Worm (Caenorhabditis elegans) whole organism, young adult: Measurements from ENCODE around the gene T14B4.19.

Source experiments
- B0035.1 ChIP-seq: sonication (generic microtip); optimal IDR thresholded peaks from 2 replicates; lab custom pipeline; 2016; ENCODE audit warnings: missing genetic modification characterization, mild to moderate bottlenecking, missing compliant biosample characterization, missing genotype, missing genetic modification reagents
- B0336.3 ChIP-seq: fragments of 200-800 bp; sonication (Bioruptor generic); IDR thresholded peaks from 2 replicates; pipeline ENCODE4 v1.3.6; 2022; ENCODE audit warnings: missing genetic modification characterization, missing compliant biosample characterization
- D2030.7 ChIP-seq: fragments of 200-800 bp; sonication (Bioruptor generic); IDR thresholded peaks from 2 replicates; pipeline ENCODE4 v1.3.6; 2022; ENCODE audit warnings: missing genetic modification reagents, missing genetic modification characterization, missing compliant biosample characterization
- F10E7.11 ChIP-seq: sonication (generic microtip); optimal IDR thresholded peaks from 2 replicates; lab custom pipeline; 2017; ENCODE audit warnings: mild to moderate bottlenecking, missing genetic modification characterization, moderate library complexity, missing compliant biosample characterization
- F22D6.2 ChIP-seq: sonication (generic microtip); optimal IDR thresholded peaks from 2 replicates; lab custom pipeline; 2016; ENCODE audit warnings: mild to moderate bottlenecking, missing genetic modification characterization, missing compliant biosample characterization
- F33H1.4 ChIP-seq: fragments of 200-800 bp; sonication (Bioruptor generic); IDR thresholded peaks from 2 replicates; pipeline ENCODE4 v1.3.6; 2022; ENCODE audit warnings: missing genetic modification reagents, missing genetic modification characterization, missing compliant biosample characterization
- akir-1 ChIP-seq: fragments of 200-800 bp; sonication (Bioruptor generic); optimal IDR thresholded peaks from 2 replicates; lab custom pipeline; 2018; ENCODE audit warnings: mild to moderate bottlenecking, missing genetic modification characterization, moderate library complexity, missing compliant biosample characterization
- atf-7 ChIP-seq: sonication (generic microtip); optimal IDR thresholded peaks from 2 replicates; lab custom pipeline; 2017; ENCODE audit warnings: mild to moderate bottlenecking, missing genetic modification characterization, missing compliant biosample characterization
- athp-1 ChIP-seq: sonication (generic microtip); optimal IDR thresholded peaks from 2 replicates; lab custom pipeline; 2017; ENCODE audit warnings: mild to moderate bottlenecking, missing genetic modification characterization, missing compliant biosample characterization
- attf-5 ChIP-seq: fragments of 200-800 bp; sonication (Bioruptor generic); optimal IDR thresholded peaks from 2 replicates; lab custom pipeline; 2018; ENCODE audit warnings: mild to moderate bottlenecking, missing genetic modification characterization, missing compliant biosample characterization
- bed-2 ChIP-seq: fragments of 200-800 bp; sonication (Bioruptor generic); IDR thresholded peaks from 2 replicates; pipeline ENCODE4 v1.3.6; 2022; ENCODE audit warnings: missing genetic modification reagents, missing genetic modification characterization, missing compliant biosample characterization
- ccch-3 ChIP-seq: fragments of 200-800 bp; sonication (Bioruptor generic); optimal IDR thresholded peaks from 2 replicates; lab custom pipeline; 2018; ENCODE audit warnings: mild to moderate bottlenecking, missing genetic modification characterization, missing compliant biosample characterization
- cebp-1 ChIP-seq, 2 experiments: fragments of 200-800 bp in 1 of 2; sonication (Bioruptor generic) in 1 of 2; sonication (generic microtip) in 1 of 2; IDR thresholded peaks in 1 of 2; optimal IDR thresholded peaks in 1 of 2; 2 replicates each; pipeline versions ENCODE4 v1.3.6 to Lab custom; 2017 to 2022; ENCODE audit warnings: missing compliant biosample characterization in 2 of 2, missing genetic modification characterization in 2 of 2, mild to moderate bottlenecking in 1 of 2, missing genetic modification reagents in 1 of 2, moderate library complexity in 1 of 2
- ceh-27 ChIP-seq: fragments of 200-800 bp; sonication (Bioruptor generic); optimal IDR thresholded peaks from 2 replicates; lab custom pipeline; 2018; ENCODE audit warnings: mild to moderate bottlenecking, missing genetic modification characterization, moderate library complexity, missing compliant biosample characterization
- dox-1 ChIP-seq: fragments of 200-800 bp; sonication (Bioruptor generic); IDR thresholded peaks from 2 replicates; pipeline ENCODE4 v1.3.6; 2022; ENCODE audit warnings: missing genetic modification reagents, missing genetic modification characterization, missing compliant biosample characterization
- ekl-4 ChIP-seq: fragments of 200-800 bp; sonication (Bioruptor generic); IDR thresholded peaks from 2 replicates; pipeline ENCODE4 v1.3.6; 2022; ENCODE audit warnings: missing genetic modification reagents, missing genetic modification characterization, missing compliant biosample characterization
- him-1 ChIP-seq: sonication (generic microtip); optimal IDR thresholded peaks from 2 replicates; lab custom pipeline; 2016; ENCODE audit warnings: missing genotype, missing genetic modification reagents, missing genetic modification characterization, missing compliant biosample characterization
- hmg-1.2 ChIP-seq: fragments of 200-800 bp; sonication (Bioruptor generic); IDR thresholded peaks from 2 replicates; pipeline ENCODE4 v1.3.6; 2022; ENCODE audit warnings: missing genetic modification reagents, missing genetic modification characterization, missing compliant biosample characterization
- hmg-20 ChIP-seq: fragments of 200-800 bp; sonication (Bioruptor generic); IDR thresholded peaks from 2 replicates; pipeline ENCODE4 v1.3.6; 2022; ENCODE audit warnings: missing genetic modification reagents, missing genetic modification characterization, missing compliant biosample characterization
- hsf-1 ChIP-seq: fragments of 200-800 bp; sonication (Bioruptor generic); IDR thresholded peaks from 2 replicates; pipeline ENCODE4 v1.3.6; 2022; ENCODE audit warnings: missing genetic modification reagents, missing genetic modification characterization, missing compliant biosample characterization
- let-607 ChIP-seq, 2 experiments: fragments of 200-800 bp in 1 of 2; sonication (Bioruptor generic) in 1 of 2; sonication (generic microtip) in 1 of 2; optimal IDR thresholded peaks; 2 replicates each; lab custom pipeline; 2016 to 2018; ENCODE audit warnings: mild to moderate bottlenecking in 2 of 2, missing compliant biosample characterization in 2 of 2, missing genetic modification characterization in 2 of 2, moderate library complexity in 2 of 2, missing genotype in 1 of 2
- lin-26 ChIP-seq: fragments of 200-800 bp; sonication (Bioruptor generic); IDR thresholded peaks from 2 replicates; pipeline ENCODE4 v1.3.6; 2022; ENCODE audit warnings: missing genetic modification reagents, missing genetic modification characterization, missing compliant biosample characterization
- lsl-1 ChIP-seq: fragments of 200-800 bp; sonication (Bioruptor generic); optimal IDR thresholded peaks from 2 replicates; lab custom pipeline; 2018; ENCODE audit warnings: mild to moderate bottlenecking, missing genetic modification characterization, moderate library complexity, missing compliant biosample characterization
- lsy-27 ChIP-seq: sonication (generic microtip); optimal IDR thresholded peaks from 2 replicates; lab custom pipeline; 2017; ENCODE audit warnings: missing genetic modification characterization, mild to moderate bottlenecking, missing compliant biosample characterization, antibody characterized with exemption, missing genotype, borderline replicate concordance; ENCODE audit not compliant: insufficient read depth
- madf-10 ChIP-seq: sonication (generic microtip); optimal IDR thresholded peaks from 2 replicates; lab custom pipeline; 2016; ENCODE audit warnings: mild to moderate bottlenecking, missing genetic modification characterization, missing compliant biosample characterization
- madf-3 ChIP-seq: fragments of 200-800 bp; sonication (Bioruptor generic); IDR thresholded peaks from 2 replicates; pipeline ENCODE4 v1.3.6; 2022; ENCODE audit warnings: missing genetic modification reagents, missing genetic modification characterization, missing compliant biosample characterization
- madf-6 ChIP-seq: fragments of 200-800 bp; sonication (Bioruptor generic); IDR thresholded peaks from 2 replicates; pipeline ENCODE4 v1.3.6; 2022; ENCODE audit warnings: missing genetic modification reagents, missing genetic modification characterization, missing compliant biosample characterization
- madf-8 ChIP-seq: fragments of 200-800 bp; sonication (Bioruptor generic); conservative IDR thresholded peaks from 2 replicates; pipeline ENCODE4 v1.3.6; 2022; ENCODE audit warnings: missing genetic modification reagents, missing genetic modification characterization, missing compliant biosample characterization
- mcd-1 ChIP-seq: fragments of 200-800 bp; sonication (Bioruptor generic); IDR thresholded peaks from 2 replicates; pipeline ENCODE4 v1.3.6; 2022; ENCODE audit warnings: missing genetic modification reagents, missing genetic modification characterization, missing compliant biosample characterization
- nhr-120 ChIP-seq: fragments of 200-800 bp; sonication (Bioruptor generic); IDR thresholded peaks from 2 replicates; pipeline ENCODE4 v1.3.6; 2022; ENCODE audit warnings: missing genetic modification characterization, missing compliant biosample characterization
- nhr-27 ChIP-seq: fragments of 200-800 bp; sonication (Bioruptor generic); optimal IDR thresholded peaks from 2 replicates; lab custom pipeline; 2018; ENCODE audit warnings: mild to moderate bottlenecking, missing genetic modification characterization, moderate library complexity, missing compliant biosample characterization
- rec-8 ChIP-seq, 2 experiments: sonication (generic microtip); optimal IDR thresholded peaks; 2 replicates each; lab custom pipeline; 2016; ENCODE audit warnings: mild to moderate bottlenecking in 2 of 2, missing genetic modification characterization in 2 of 2, missing genetic modification reagents in 2 of 2, missing genotype in 2 of 2, missing biosample characterization in 1 of 2, missing compliant biosample characterization in 1 of 2, moderate library complexity in 1 of 2
- repo-1 ChIP-seq: sonication (generic microtip); optimal IDR thresholded peaks from 2 replicates; lab custom pipeline; 2017; ENCODE audit warnings: mild to moderate bottlenecking, missing genetic modification characterization, missing compliant biosample characterization
- snpc-1.1 ChIP-seq: sonication (generic microtip); optimal IDR thresholded peaks from 2 replicates; lab custom pipeline; 2017; ENCODE audit warnings: missing genetic modification characterization, mild to moderate bottlenecking, missing compliant biosample characterization, antibody characterized with exemption, moderate library complexity, missing genotype, missing genetic modification reagents; ENCODE audit not compliant: insufficient read depth
- sptf-2 ChIP-seq: fragments of 200-800 bp; sonication (Bioruptor generic); optimal IDR thresholded peaks from 2 replicates; lab custom pipeline; 2018; ENCODE audit warnings: mild to moderate bottlenecking, missing genetic modification characterization, missing compliant biosample characterization
- tlf-1 ChIP-seq: fragments of 200-800 bp; sonication (Bioruptor generic); optimal IDR thresholded peaks from 2 replicates; lab custom pipeline; 2018; ENCODE audit warnings: mild to moderate bottlenecking, missing genetic modification characterization, missing compliant biosample characterization
- unc-130 ChIP-seq: sonication (generic microtip); optimal IDR thresholded peaks from 2 replicates; lab custom pipeline; 2016; ENCODE audit warnings: missing genetic modification reagents, missing genetic modification characterization, missing compliant biosample characterization
- unc-62 ChIP-seq: fragments of 150-350 bp; optimal IDR thresholded peaks from 2 replicates; lab custom pipeline; 2014; ENCODE audit warnings: missing biosample characterization, missing genetic modification reagents, missing genetic modification characterization
- zim-3 ChIP-seq: sonication (generic microtip); optimal IDR thresholded peaks from 2 replicates; lab custom pipeline; 2017; ENCODE audit warnings: mild to moderate bottlenecking, missing genetic modification characterization, moderate library complexity, missing compliant biosample characterization
- ztf-18 ChIP-seq: sonication (generic microtip); optimal IDR thresholded peaks from 2 replicates; lab custom pipeline; 2016; ENCODE audit warnings: missing genotype, mild to moderate bottlenecking, missing genetic modification characterization, missing compliant biosample characterization

T14B4.19 gene

ce11 chrII:6741428-6741827 lies 28.7 kb upstream of the T14B4.19 start, which contains the start of gene exos-8 (continued):
- TF ChIP-seq madf-8 (peak; percentile 36; the same call in 1 of the 2 replicates), ceh-27 (GFP tag; lab: Kevin White, UChicago) (peak; percentile 60), bed-2 (peak; percentile 64; the same call in 1 of the 2 replicates), akir-1 (GFP tag; lab: Kevin White, UChicago) (peak; percentile 44), madf-10 (peak; percentile 50), lsy-27 (tag; lab: Kevin White, UChicago) (no peak), madf-3 (GFP tag; lab: Robert Waterston, UW) (0 out of 2 replicates have a peak, but pooled peaks have one; percentile 15), sptf-2 (GFP tag; lab: Kevin White, UChicago) (no peak), nhr-120 (GFP tag; lab: Robert Waterston, UW) (no peak), lsl-1 (peak; percentile 34), zim-3 (tag; lab: Kevin White, UChicago) (no peak), rec-8 (tag; optimal IDR thresholded peaks at IDR 0.05; lab: Kevin White, UChicago) (peak in 1 of 2 experiments; percentile 39), lin-26 (GFP tag; lab: Robert Waterston, UW) (0 out of 2 replicates have a peak, but pooled peaks have one; percentile 51), ztf-18 (peak; percentile 33), unc-130 (GFP tag; lab: Kevin White, UChicago) (peak; percentile 71), D2030.7 (peak; percentile 69; the same call in 1 of the 2 replicates), cebp-1 (GFP tag; IDR thresholded peaks at IDR 0.05; lab: Robert Waterston, UW) (0 out of 2 replicates have a peak, but pooled peaks have one; percentile 14), cebp-1 (tag; optimal IDR thresholded peaks at IDR 0.05; lab: Kevin White, UChicago) (no peak), F22D6.2 (tag; lab: Kevin White, UChicago) (no peak), snpc-1.1 (tag; lab: Kevin White, UChicago) (no peak), F33H1.4 (GFP tag; lab: Robert Waterston, UW) (peak; percentile 21; the same call in 1 of the 2 replicates), attf-5 (GFP tag; lab: Kevin White, UChicago) (peak; percentile 87), madf-6 (GFP tag; lab: Robert Waterston, UW) (0 out of 2 replicates have a peak, but pooled peaks have one; percentile 16), dox-1 (GFP tag; lab: Robert Waterston, UW) (peak; percentile 57), him-1 (tag; lab: Kevin White, UChicago) (peak; percentile 12)

- TF ChIP-seq ccch-3 = no peak
- TF ChIP-seq B0035.1 (tag; lab: Kevin White, UChicago) = no peak
- TF ChIP-seq B0336.3 (GFP tag; lab: Robert Waterston, UW) = no peak
- no peak for TF ChIP-seq him-1 (tag; lab: Kevin White, UChicago)
- TF ChIP-seq let-607 (tag; optimal IDR thresholded peaks at IDR 0.05; lab: Kevin White, UChicago) = no peak
- no peak for TF ChIP-seq nhr-27
- no peak for TF ChIP-seq ztf-18
These were observed 23.9 kb upstream of the T14B4.19 start, which contains the start of gene T14B4.1 for ce11 chrII:6736604-6737003. Gene T14B4.1, plus strand, starts transcription at chrII:6736904.

- 0 out of 2 replicates have a peak, but pooled peaks have one; percentile 7 for TF ChIP-seq madf-3 (GFP tag; lab: Robert Waterston, UW)
- TF ChIP-seq ekl-4 (GFP tag; lab: Robert Waterston, UW) = peak; percentile 56
- no peak for TF ChIP-seq F10E7.11 (tag; lab: Kevin White, UChicago)
- TF ChIP-seq athp-1 (tag; lab: Kevin White, UChicago) = peak; percentile 22
- 0 out of 2 replicates have a peak, but pooled peaks have one; percentile 27 for TF ChIP-seq hsf-1
- TF ChIP-seq mcd-1 (GFP tag; lab: Robert Waterston, UW) = 0 out of 2 replicates have a peak, but pooled peaks have one; percentile 30
- TF ChIP-seq madf-6 (GFP tag; lab: Robert Waterston, UW) = peak; percentile 47
- TF ChIP-seq unc-62 (GFP tag; lab: Kevin White, UChicago) = no peak
- no peak for TF ChIP-seq lin-26 (GFP tag; lab: Robert Waterston, UW)
- TF ChIP-seq atf-7 (tag; lab: Kevin White, UChicago) = no peak
- TF ChIP-seq repo-1 = peak; percentile 36
- no peak for TF ChIP-seq madf-8
- TF ChIP-seq hmg-1.2 (GFP tag; lab: Robert Waterston, UW) = 0 out of 2 replicates have a peak, but pooled peaks have one; percentile 15
- 0 out of 2 replicates have a peak, but pooled peaks have one; percentile 3 for TF ChIP-seq hmg-20 (GFP tag; lab: Robert Waterston, UW)
- no peak for TF ChIP-seq tlf-1 (GFP tag; lab: Kevin White, UChicago)
- TF ChIP-seq, all 124 proteins: peak for 9
These were observed 23.3 kb upstream of the T14B4.19 start, which contains the start of gene mrps-18.C for ce11 chrII:6736066-6736465. Gene mrps-18.C, plus strand, starts transcription at chrII:6736203.
